Worm (Caenorhabditis elegans): ENCODE measurements around the gene F57E7.4.

ce11 chrV:16467840-16468239 lies 13.0 kb downstream of the F57E7.4 start, which contains the start of gene sru-44:
- TF ChIP-seq elt-1 (tag; optimal IDR thresholded peaks at IDR 0.05) (no peak), nfya-1 (tag; optimal IDR thresholded peaks at IDR 0.05; ENCODE audit: insufficient read depth) (no peak), aly-2 (tag; optimal IDR thresholded peaks at IDR 0.05) (no peak), nhr-237 (tag; optimal IDR thresholded peaks at IDR 0.05) (no peak), unc-62 (GFP tag; optimal IDR thresholded peaks at IDR 0.05) (no peak)

All from whole organism, L3 larva.